Worm (Caenorhabditis elegans) whole organism, early embryonic: ENCODE results near the gene C11E4.6.

ENCODE experiments used
- aly-1 ChIP-seq: sonication (generic microtip); optimal IDR thresholded peaks from 2 replicates; lab custom pipeline; 2016; ENCODE audit warnings: missing genetic modification characterization, missing compliant biosample characterization
- ceh-13 ChIP-seq: fragments of 200-800 bp; sonication (Bioruptor generic); optimal IDR thresholded peaks from 2 replicates; lab custom pipeline; 2018; ENCODE audit warnings: mild to moderate bottlenecking, missing genetic modification characterization, missing compliant biosample characterization
- hmbx-1 ChIP-seq: sonication (generic microtip); optimal IDR thresholded peaks from 2 replicates; lab custom pipeline; 2016; ENCODE audit warnings: mild to moderate bottlenecking, missing genetic modification characterization, missing compliant biosample characterization
- sea-1 ChIP-seq: fragments of 200-800 bp; sonication (Bioruptor generic); conservative IDR thresholded peaks from 2 replicates; pipeline ENCODE4 v1.3.6; 2022; ENCODE audit warnings: missing genetic modification characterization, missing compliant biosample characterization

- TF ChIP-seq hmbx-1 (tag; lab: Kevin White, UChicago): no peak
- TF ChIP-seq sea-1 (GFP tag; lab: Robert Waterston, UW): no peak
- no peak for TF ChIP-seq ceh-13
- no peak for TF ChIP-seq aly-1 (tag; lab: Kevin White, UChicago)
These were observed 22.7 kb upstream of the C11E4.6 start, which contains the start of gene gpx-3 for ce11 chrX:9587642-9588041.
